Worm (Caenorhabditis elegans) whole organism, mixed stage, embryonic: ENCODE measurements around the gene Y41D4B.17.

Experiments
- M03D4.4 ChIP-seq: sonication (generic microtip); optimal IDR thresholded peaks from 2 replicates; lab custom pipeline; 2017; ENCODE audit warnings: mild to moderate bottlenecking, missing genetic modification characterization, missing compliant biosample characterization
- bed-3 ChIP-seq: fragments of 200-800 bp; sonication (Bioruptor generic); optimal IDR thresholded peaks from 3 replicates; lab custom pipeline; 2018; ENCODE audit warnings: mild to moderate bottlenecking, missing genetic modification characterization, moderate library complexity, missing compliant biosample characterization
- blmp-1 ChIP-seq: fragments of 150-350 bp; optimal IDR thresholded peaks from 2 replicates; lab custom pipeline; 2014; ENCODE audit warnings: missing biosample characterization, missing genetic modification characterization
- ceh-39 ChIP-seq: fragments of 150-350 bp; optimal IDR thresholded peaks from 2 replicates; lab custom pipeline; 2014; ENCODE audit warnings: missing biosample characterization, missing genetic modification characterization
- ceh-43 ChIP-seq: fragments of 200-800 bp; sonication (Bioruptor generic); optimal IDR thresholded peaks from 2 replicates; lab custom pipeline; 2018; ENCODE audit warnings: mild to moderate bottlenecking, missing genetic modification characterization, moderate library complexity, missing compliant biosample characterization
- ceh-83 ChIP-seq: fragments of 200-800 bp; sonication (Bioruptor generic); optimal IDR thresholded peaks from 2 replicates; lab custom pipeline; 2018; ENCODE audit warnings: mild to moderate bottlenecking, missing genetic modification characterization, missing compliant biosample characterization
- ces-1 ChIP-seq: fragments of 150-350 bp; optimal IDR thresholded peaks from 2 replicates; lab custom pipeline; 2014; ENCODE audit warnings: missing biosample characterization, missing genetic modification reagents, missing genetic modification characterization
- cnd-1 ChIP-seq: fragments of 200-800 bp; sonication (Bioruptor generic); optimal IDR thresholded peaks from 2 replicates; lab custom pipeline; 2018; ENCODE audit warnings: mild to moderate bottlenecking, missing genetic modification characterization, missing compliant biosample characterization
- drap-1 ChIP-seq: fragments of 200-800 bp; sonication (Bioruptor generic); optimal IDR thresholded peaks from 3 replicates; lab custom pipeline; 2018; ENCODE audit warnings: mild to moderate bottlenecking, missing genetic modification characterization, missing compliant biosample characterization
- elt-1 ChIP-seq: sonication (generic microtip); optimal IDR thresholded peaks from 2 replicates; lab custom pipeline; 2017; ENCODE audit warnings: missing genetic modification characterization, mild to moderate bottlenecking, missing compliant biosample characterization, antibody characterized with exemption, moderate library complexity, borderline replicate concordance; ENCODE audit not compliant: insufficient read depth
- elt-3 ChIP-seq: fragments of 150-350 bp; optimal IDR thresholded peaks from 2 replicates; lab custom pipeline; 2014; ENCODE audit warnings: missing biosample characterization, missing genetic modification characterization
- flh-1 ChIP-seq: fragments of 200-800 bp; sonication (Bioruptor generic); optimal IDR thresholded peaks from 2 replicates; lab custom pipeline; 2018; ENCODE audit warnings: mild to moderate bottlenecking, missing genetic modification characterization, moderate library complexity, missing compliant biosample characterization
- ham-2 ChIP-seq: fragments of 200-800 bp; sonication (Bioruptor generic); optimal IDR thresholded peaks from 2 replicates; lab custom pipeline; 2018; ENCODE audit warnings: mild to moderate bottlenecking, missing genetic modification characterization, missing compliant biosample characterization
- hlh-1 ChIP-seq: fragments of 150-350 bp; optimal IDR thresholded peaks from 2 replicates; lab custom pipeline; 2014; ENCODE audit warnings: missing biosample characterization, missing genetic modification reagents, missing genetic modification characterization
- lin-13 ChIP-seq: fragments of 150-350 bp; optimal IDR thresholded peaks from 2 replicates; lab custom pipeline; 2014; ENCODE audit warnings: missing biosample characterization, missing genetic modification characterization
- lsy-2 ChIP-seq: fragments of 150-350 bp; optimal IDR thresholded peaks from 2 replicates; lab custom pipeline; 2014; ENCODE audit warnings: missing biosample characterization, missing genetic modification characterization
- mab-5 ChIP-seq: fragments of 150-350 bp; optimal IDR thresholded peaks from 2 replicates; lab custom pipeline; 2014; ENCODE audit warnings: missing biosample characterization, missing genetic modification characterization
- mep-1 ChIP-seq: fragments of 150-350 bp; optimal IDR thresholded peaks from 2 replicates; lab custom pipeline; 2017; ENCODE audit warnings: missing biosample characterization, missing genetic modification reagents, missing genetic modification characterization, inconsistent platforms
- mls-2 ChIP-seq: sonication (generic microtip); optimal IDR thresholded peaks from 2 replicates; lab custom pipeline; 2016; ENCODE audit warnings: mild to moderate bottlenecking, missing genetic modification characterization, moderate library complexity, missing compliant biosample characterization
- nhr-12 ChIP-seq: fragments of 150-350 bp; optimal IDR thresholded peaks from 2 replicates; lab custom pipeline; 2014; ENCODE audit warnings: missing biosample characterization, missing genetic modification characterization
- nhr-2 ChIP-seq: fragments of 150-350 bp; optimal IDR thresholded peaks from 2 replicates; lab custom pipeline; 2014; ENCODE audit warnings: missing biosample characterization, missing genetic modification characterization
- nhr-237 ChIP-seq: fragments of 150-350 bp; optimal IDR thresholded peaks from 2 replicates; lab custom pipeline; 2014; ENCODE audit warnings: missing biosample characterization, missing genetic modification characterization
- nhr-28 ChIP-seq: fragments of 150-350 bp; optimal IDR thresholded peaks from 2 replicates; lab custom pipeline; 2014; ENCODE audit warnings: missing biosample characterization, missing genetic modification characterization
- nhr-76 ChIP-seq: sonication (generic microtip); optimal IDR thresholded peaks from 2 replicates; lab custom pipeline; 2017; ENCODE audit warnings: missing biosample characterization, missing genetic modification characterization
- sem-2 ChIP-seq: fragments of 200-800 bp; sonication (Bioruptor generic); optimal IDR thresholded peaks from 2 replicates; lab custom pipeline; 2018; ENCODE audit warnings: mild to moderate bottlenecking, missing genetic modification characterization, missing compliant biosample characterization
- snpc-4 ChIP-seq: fragments of 150-350 bp; optimal IDR thresholded peaks from 2 replicates; lab custom pipeline; 2014; ENCODE audit warnings: missing biosample characterization, missing genetic modification characterization
- tbx-8 ChIP-seq: fragments of 200-800 bp; sonication (Bioruptor generic); optimal IDR thresholded peaks from 2 replicates; lab custom pipeline; 2018; ENCODE audit warnings: mild to moderate bottlenecking, missing genetic modification characterization, moderate library complexity, missing compliant biosample characterization
- unc-120 ChIP-seq: sonication (generic microtip); optimal IDR thresholded peaks from 2 replicates; lab custom pipeline; 2017; ENCODE audit warnings: missing genetic modification characterization, missing compliant biosample characterization; ENCODE audit not compliant: poor library complexity, severe bottlenecking
- unc-39 ChIP-seq: fragments of 150-350 bp; optimal IDR thresholded peaks from 2 replicates; lab custom pipeline; 2014; ENCODE audit warnings: missing biosample characterization, missing genetic modification characterization
- unc-62 ChIP-seq: fragments of 150-350 bp; optimal IDR thresholded peaks from 2 replicates; lab custom pipeline; 2014; ENCODE audit warnings: missing biosample characterization, missing genetic modification reagents, missing genetic modification characterization
- zip-8 ChIP-seq: fragments of 150-350 bp; optimal IDR thresholded peaks from 2 replicates; lab custom pipeline; 2014; ENCODE audit warnings: missing biosample characterization, missing genetic modification characterization
- ztf-11 ChIP-seq: fragments of 150-350 bp; optimal IDR thresholded peaks from 2 replicates; lab custom pipeline; 2014; ENCODE audit warnings: missing biosample characterization, missing genetic modification characterization

The Y41D4B.17 gene

DNA sequence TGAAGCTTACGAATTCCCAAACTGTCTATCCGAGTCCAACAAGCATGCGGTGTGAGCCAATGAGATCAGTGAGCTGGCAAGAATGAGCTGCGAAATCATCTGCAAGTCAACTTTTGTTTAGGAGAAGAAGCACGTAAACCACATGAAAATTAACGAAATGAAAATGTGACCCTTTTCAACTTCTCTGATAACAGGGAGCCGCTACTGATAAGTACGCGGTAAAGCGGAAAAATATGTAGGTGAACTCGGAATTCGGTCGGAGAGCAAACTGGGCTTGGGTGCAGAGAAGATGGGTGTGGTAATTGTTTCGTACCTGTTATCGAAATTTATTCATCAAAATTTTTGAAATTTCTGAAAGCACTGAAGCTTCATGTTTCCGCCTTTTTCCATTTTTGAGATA, 43.4 kb upstream of the Y41D4B.17 start, which contains the start of gene clec-172:
clec-172 (minus strand) TSS at position 101 of the 400 bp plus-strand sequence.
- TF ChIP-seq cnd-1 (tag; lab: Kevin White, UChicago) (no peak), tbx-8 (no peak), M03D4.4 (tag; lab: Kevin White, UChicago) (no peak), unc-62 (GFP tag; lab: Kevin White, UChicago) (no peak), snpc-4 (tag; lab: Kevin White, UChicago) (no peak), nhr-28 (tag; lab: Kevin White, UChicago) (no peak), nhr-76 (tag; lab: Kevin White, UChicago) (no peak), nhr-12 (tag; lab: Kevin White, UChicago) (no peak), ham-2 (GFP tag; lab: Kevin White, UChicago) (no peak), ztf-11 (tag; lab: Kevin White, UChicago) (no peak), unc-120 (tag; lab: Kevin White, UChicago) (no peak)

DNA sequence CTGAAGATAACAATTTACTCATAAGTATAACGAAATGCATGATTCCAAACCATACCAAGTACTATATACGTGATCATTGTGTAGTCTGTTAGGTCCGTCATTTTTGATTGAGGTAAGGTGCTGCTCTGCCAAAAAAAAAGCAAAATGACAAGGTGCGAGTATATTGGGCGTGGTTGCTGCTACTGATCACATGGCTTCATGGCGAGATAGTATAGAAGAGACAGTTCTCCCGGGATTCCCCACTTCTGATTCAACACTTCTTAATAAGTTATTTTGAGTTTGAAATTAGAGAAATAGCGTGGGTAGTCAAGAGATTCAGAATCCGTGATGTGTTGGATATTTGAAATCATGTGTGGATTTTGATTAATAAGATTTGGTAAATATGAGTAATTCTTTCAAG, 38.7 kb upstream of the Y41D4B.17 start, which contains the start of gene K03H6.4:
K03H6.4 (minus strand) TSS at position 101 of the 400 bp plus-strand sequence.
- TF ChIP-seq unc-62 (GFP tag; lab: Kevin White, UChicago) (no peak), nhr-237 (tag; lab: Kevin White, UChicago) (no peak), unc-120 (tag; lab: Kevin White, UChicago) (no peak)

- no peak for TF ChIP-seq tbx-8
- TF ChIP-seq nhr-76 (tag; lab: Kevin White, UChicago): no peak
- TF ChIP-seq lin-13 (tag; lab: Kevin White, UChicago): no peak
- no peak for TF ChIP-seq mab-5 (tag; lab: Kevin White, UChicago)
- TF ChIP-seq ceh-43: no peak
- TF ChIP-seq mls-2 (tag; lab: Kevin White, UChicago): no peak
- no peak for TF ChIP-seq ceh-83 (GFP tag; lab: Kevin White, UChicago)
- TF ChIP-seq mep-1 (tag; lab: Kevin White, UChicago): no peak
- TF ChIP-seq nhr-2 (tag; lab: Kevin White, UChicago): no peak
- TF ChIP-seq sem-2 (GFP tag; lab: Kevin White, UChicago): no peak
- no peak for TF ChIP-seq M03D4.4 (tag; lab: Kevin White, UChicago)
- TF ChIP-seq elt-1 (tag; lab: Kevin White, UChicago): no peak
- no peak for TF ChIP-seq unc-39 (tag; lab: Kevin White, UChicago)
- TF ChIP-seq drap-1 (GFP tag; lab: Kevin White, UChicago): no peak
- TF ChIP-seq flh-1 (GFP tag; lab: Kevin White, UChicago): no peak
- no peak for TF ChIP-seq ces-1 (GFP tag; lab: Kevin White, UChicago)
- TF ChIP-seq, all 35 proteins: peak for 0
Measured at ce11 chrIV:1522358-1522757, 37.5 kb upstream of the Y41D4B.17 start.

ce11 chrIV:1523418-1523817, 36.5 kb upstream of the Y41D4B.17 start, which contains the start of gene K03H6.1:
Gene K03H6.1 (plus strand): TSS chrIV:1523718.
- TF ChIP-seq lsy-2 (tag; lab: Kevin White, UChicago): no peak
- TF ChIP-seq bed-3: no peak
- no peak for TF ChIP-seq hlh-1
- no peak for TF ChIP-seq mep-1 (tag; lab: Kevin White, UChicago)
- TF ChIP-seq ces-1 (GFP tag; lab: Kevin White, UChicago): no peak
- TF ChIP-seq elt-3 (tag; lab: Kevin White, UChicago): no peak
- TF ChIP-seq snpc-4 (tag; lab: Kevin White, UChicago): no peak
- no peak for TF ChIP-seq ceh-39 (tag; lab: Kevin White, UChicago)
- TF ChIP-seq ceh-43: no peak

- no peak for TF ChIP-seq sem-2 (GFP tag; lab: Kevin White, UChicago)
- no peak for TF ChIP-seq unc-120 (tag; lab: Kevin White, UChicago)
- TF ChIP-seq mab-5 (tag; lab: Kevin White, UChicago): no peak
- TF ChIP-seq unc-62 (GFP tag; lab: Kevin White, UChicago): no peak
- no peak for TF ChIP-seq zip-8 (tag; lab: Kevin White, UChicago)
- TF ChIP-seq snpc-4 (tag; lab: Kevin White, UChicago): no peak
- TF ChIP-seq unc-39 (tag; lab: Kevin White, UChicago): no peak
- TF ChIP-seq lin-13 (tag; lab: Kevin White, UChicago): no peak
- no peak for TF ChIP-seq nhr-76 (tag; lab: Kevin White, UChicago)
- no peak for TF ChIP-seq M03D4.4 (tag; lab: Kevin White, UChicago)
- no peak for TF ChIP-seq mls-2 (tag; lab: Kevin White, UChicago)
- TF ChIP-seq nhr-12 (tag; lab: Kevin White, UChicago): no peak
- TF ChIP-seq blmp-1 (tag; lab: Kevin White, UChicago): no peak
Measured at ce11 chrIV:1536316-1536715, 23.6 kb upstream of the Y41D4B.17 start, which contains the start of gene K03H6.5. Gene K03H6.5 (minus strand): TSS chrIV:1536416.
